Fruit fly (Drosophila melanogaster) whole organism, larva: Measurements from ENCODE around the gene Cpr65Az.
"Not testable (repeated sequence)": the region's sequence is repeated elsewhere in the genome, so short reads cannot be mapped to it uniquely, and the experiment has no call there.

Experiments used
- noc ChIP-seq: fragments of 200-800 bp; sonication (Bioruptor generic); optimal IDR thresholded peaks from 3 replicates; lab custom pipeline; 2019; ENCODE audit warnings: missing biosample characterization, mild to moderate bottlenecking, missing genetic modification characterization, moderate library complexity

Cpr65Az gene

DNA sequence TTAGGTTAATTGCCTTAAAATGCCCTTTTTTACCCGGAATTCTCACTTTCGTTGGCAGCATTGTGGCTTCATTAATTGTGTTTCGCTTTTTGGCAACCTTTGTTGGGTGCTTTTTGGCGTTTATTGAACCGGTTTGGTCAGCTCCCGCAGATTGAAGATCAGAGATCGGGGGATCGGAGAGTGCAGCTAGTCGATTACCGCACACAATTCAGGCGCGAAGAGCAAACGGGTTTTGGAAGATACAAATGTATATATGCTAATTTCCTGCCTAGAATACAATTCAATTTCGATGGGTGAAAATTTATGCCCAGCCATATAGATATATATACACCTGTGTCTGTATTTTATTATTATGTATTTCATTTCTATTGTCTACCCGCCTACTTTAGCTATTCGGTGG is 19.1 kb upstream of the Cpr65Az start:
- no peak for TF ChIP-seq noc

DNA sequence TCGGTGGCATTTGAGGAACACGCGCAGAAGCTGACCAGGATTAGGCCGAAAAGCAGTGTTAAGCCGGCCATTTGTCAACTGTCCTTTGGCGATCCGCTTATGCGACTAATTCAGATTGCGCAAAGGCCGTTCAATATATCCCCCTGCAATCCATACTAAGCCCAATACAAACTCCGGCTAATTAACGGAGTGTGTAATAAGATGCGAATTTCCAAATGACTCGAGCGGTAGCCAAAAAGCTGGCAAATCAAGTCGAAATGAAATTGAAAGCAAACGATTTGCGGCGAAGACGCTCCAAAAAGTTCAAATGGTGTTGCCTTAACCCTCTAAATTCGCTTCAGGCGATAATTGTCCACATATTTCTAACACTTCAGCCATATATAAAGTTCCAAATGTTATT is 18.3 kb upstream of the Cpr65Az start, which contains the start of gene Cpr65Aw:
Gene Cpr65Aw (minus strand): TSS at position 101 of the 400 bp plus-strand sequence.
- no peak for TF ChIP-seq noc

DNA sequence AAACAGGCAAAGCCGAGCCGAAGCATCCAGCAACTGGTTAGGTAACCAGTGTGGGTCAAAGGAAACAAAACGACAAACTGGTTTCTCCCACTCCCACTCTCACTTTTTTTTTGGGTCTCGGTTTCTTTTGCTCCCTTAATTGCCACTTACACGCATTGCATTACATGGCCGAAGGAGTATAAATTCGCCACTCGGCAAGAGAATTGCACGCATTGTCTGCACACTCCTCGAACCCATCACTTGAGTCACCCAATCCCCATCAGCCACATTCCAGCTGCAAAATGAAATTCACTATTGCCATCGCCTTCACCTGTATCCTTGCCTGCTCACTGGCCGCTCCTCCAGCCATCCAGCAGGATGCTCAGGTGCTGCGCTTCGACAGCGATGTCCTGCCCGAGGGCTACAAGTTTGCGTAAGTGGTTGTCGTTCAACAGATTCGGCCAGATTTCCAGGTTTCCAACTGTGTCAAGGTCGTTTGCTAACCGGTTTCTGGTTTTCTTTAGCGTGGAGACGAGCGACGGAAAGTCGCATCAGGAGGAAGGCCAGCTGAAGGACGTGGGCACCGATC is 17.3 kb upstream of the Cpr65Az start, which contains the start of gene Lcp65Ad:
Gene Lcp65Ad (plus strand): TSS at position 208 of the 568 bp plus-strand sequence.
- no peak for TF ChIP-seq noc

DNA sequence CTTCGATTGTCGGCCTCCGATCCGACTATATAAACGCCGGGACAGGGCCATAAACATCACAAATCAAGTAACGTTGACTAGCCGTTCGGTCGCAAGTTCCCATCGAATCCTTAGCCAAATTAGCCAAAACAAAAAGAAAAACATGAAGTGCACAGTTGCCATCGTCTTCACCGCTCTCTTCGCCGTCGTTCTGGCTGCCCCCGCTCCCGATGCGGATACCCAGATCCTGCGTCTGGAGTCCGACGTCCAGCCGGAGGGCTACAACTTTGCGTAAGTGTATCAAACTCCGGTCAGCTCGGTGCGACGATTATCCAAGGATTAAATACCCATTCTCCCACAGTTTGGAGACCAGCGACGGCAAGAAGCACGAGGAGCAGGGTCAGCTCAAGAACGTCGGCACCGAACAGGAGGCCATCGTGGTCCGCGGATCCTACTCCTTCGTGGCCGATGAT is 15.8 kb upstream of the Cpr65Az start, which contains the start of gene Lcp65Ac:
Gene Lcp65Ac (plus strand): TSS at position 51 of the 452 bp plus-strand sequence.
- TF ChIP-seq noc, result no peak

DNA sequence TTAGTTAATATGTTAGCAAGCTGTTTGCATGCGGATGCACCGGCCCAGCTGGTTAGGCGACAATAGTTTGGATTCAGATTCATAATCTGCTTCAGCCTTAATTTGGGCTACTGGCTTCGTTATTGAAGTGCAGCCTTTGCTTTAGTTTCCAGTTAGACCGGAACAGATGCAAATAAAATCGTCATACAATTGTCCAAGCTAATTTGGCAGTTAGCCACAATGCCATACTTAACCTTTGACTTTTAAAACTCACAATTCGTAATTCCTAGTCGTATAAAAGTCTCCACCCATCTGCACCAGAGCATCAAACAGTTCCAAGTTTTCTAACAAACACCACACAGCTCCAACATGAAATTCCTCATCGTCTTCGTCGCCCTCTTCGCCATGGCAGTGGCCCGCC is 14.2 kb upstream of the Cpr65Az start, which contains the start of gene Lcp65Ab2:
Gene Lcp65Ab2 (plus strand): TSS at position 301 of the 400 bp plus-strand sequence.
- TF ChIP-seq noc, result not testable (repeated sequence)

DNA sequence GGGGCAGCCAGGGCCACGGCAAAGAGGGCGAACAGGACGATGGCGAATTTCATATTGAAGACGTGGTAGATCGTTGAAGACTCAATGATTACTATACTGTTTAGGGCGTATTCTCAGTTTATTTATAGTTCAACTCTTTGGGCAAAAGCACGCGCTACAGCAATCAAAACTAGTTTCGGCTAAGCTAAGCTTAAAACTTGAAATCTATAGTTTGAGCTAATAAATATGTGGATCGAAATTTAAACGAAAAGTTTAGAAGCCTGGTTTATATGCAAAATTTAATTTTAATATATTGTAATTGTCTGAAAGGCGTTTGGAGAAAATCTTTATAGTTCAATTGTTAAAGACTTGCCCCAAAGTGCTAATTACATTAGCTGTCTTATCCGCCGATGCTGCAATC is 12.7 kb upstream of the Cpr65Az start, which contains the start of gene Cpr65Ax1:
Gene Cpr65Ax1 (minus strand): TSS at position 101 of the 400 bp plus-strand sequence.
- TF ChIP-seq noc, result not testable (repeated sequence)

DNA sequence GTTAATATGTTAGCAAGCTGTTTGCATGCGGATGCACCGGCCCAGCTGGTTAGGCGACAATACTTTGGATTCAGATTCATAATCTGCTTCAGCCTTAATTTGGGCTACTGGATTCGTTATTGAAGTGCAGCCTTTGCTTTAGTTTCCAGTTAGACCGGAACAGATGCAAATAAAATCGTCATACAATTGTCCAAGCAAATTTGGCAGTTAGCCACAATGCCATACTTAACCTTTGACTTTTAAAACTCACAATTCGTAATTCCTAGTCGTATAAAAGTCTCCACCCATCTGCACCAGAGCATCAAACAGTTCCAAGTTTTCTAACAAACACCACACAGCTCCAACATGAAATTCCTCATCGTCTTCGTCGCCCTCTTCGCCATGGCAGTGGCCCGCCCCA is 11.4 kb upstream of the Cpr65Az start, which contains the start of gene Lcp65Ab1:
Gene Lcp65Ab1 (plus strand): TSS at position 301 of the 400 bp plus-strand sequence.
- not testable (repeated sequence) for TF ChIP-seq noc

DNA sequence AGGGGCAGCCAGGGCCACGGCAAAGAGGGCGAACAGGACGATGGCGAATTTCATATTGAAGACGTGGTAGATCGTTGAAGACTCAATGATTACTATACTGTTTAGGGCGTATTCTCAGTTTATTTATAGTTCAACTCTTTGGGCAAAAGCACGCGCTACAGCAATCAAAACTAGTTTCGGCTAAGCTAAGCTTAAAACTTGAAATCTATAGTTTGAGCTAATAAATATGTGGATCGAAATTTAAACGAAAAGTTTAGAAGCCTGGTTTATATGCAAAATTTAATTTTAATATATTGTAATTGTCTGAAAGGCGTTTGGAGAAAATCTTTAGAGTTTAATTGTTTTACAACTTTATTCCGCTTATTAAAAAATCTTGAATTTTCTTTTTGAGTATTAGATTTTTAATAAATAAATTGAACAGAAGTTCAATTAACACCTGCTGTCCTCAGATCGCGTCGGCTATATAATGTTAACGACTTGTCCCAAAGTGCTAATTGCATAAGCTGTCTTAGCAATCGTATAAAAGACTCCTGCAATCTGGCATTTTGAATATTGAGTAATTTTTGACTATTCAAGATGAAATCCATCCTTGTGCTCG is 9.8 kb upstream of the Cpr65Az start, which contains the start of the genes Cpr65Ax2 and Lcp65Aa:
Gene Cpr65Ax2 (minus strand): TSS at position 101 of the 598 bp plus-strand sequence.
Gene Lcp65Aa (plus strand): TSS at position 548 of the 598 bp plus-strand sequence.
- not testable (repeated sequence) for TF ChIP-seq noc

DNA sequence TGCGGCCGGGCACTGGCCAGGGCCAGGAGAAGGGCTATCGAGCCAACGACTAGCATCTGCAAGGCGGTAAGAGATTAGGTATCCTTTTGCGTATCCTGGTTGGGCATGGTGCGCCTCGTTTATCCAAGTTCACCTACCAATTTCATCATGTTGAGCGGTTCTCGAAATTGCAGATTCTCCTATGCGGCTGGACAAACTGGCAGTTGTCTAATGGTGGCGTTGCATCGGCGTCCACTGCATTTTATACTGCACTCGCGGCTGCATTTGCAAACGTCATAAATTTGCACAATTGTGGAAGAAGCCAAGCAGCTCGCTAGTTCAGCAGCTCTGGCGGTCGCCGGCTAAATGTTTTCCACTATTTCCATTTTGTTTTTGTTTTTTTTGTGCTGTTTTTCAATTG is 8.1 kb upstream of the Cpr65Az start, which contains the start of gene Acp65Aa:
Gene Acp65Aa (minus strand): TSS at position 215 of the 400 bp plus-strand sequence.
- no peak for TF ChIP-seq noc

DNA sequence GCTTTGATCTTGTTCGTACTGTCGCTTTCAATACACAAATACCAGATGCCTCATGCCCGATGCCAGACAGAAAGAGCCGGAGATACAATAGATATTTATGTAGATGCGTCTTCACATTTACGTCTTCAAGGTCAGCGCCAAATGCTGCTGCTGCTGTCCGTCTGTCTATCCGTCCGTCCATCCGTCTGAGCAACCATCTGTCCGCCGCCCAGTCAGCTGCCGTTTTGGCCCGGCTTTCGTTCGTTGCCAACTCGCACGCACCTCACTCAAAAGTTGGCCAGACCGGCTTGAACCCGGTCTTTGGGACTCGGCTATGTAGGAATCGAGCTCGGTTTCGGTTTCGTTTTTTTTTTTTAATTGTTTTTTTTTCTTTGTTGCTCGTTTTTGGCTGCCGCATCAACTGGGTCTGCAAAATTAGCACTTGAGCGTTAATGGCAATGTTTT is 5.6 kb upstream of the Cpr65Az start:
- no peak for TF ChIP-seq noc

DNA sequence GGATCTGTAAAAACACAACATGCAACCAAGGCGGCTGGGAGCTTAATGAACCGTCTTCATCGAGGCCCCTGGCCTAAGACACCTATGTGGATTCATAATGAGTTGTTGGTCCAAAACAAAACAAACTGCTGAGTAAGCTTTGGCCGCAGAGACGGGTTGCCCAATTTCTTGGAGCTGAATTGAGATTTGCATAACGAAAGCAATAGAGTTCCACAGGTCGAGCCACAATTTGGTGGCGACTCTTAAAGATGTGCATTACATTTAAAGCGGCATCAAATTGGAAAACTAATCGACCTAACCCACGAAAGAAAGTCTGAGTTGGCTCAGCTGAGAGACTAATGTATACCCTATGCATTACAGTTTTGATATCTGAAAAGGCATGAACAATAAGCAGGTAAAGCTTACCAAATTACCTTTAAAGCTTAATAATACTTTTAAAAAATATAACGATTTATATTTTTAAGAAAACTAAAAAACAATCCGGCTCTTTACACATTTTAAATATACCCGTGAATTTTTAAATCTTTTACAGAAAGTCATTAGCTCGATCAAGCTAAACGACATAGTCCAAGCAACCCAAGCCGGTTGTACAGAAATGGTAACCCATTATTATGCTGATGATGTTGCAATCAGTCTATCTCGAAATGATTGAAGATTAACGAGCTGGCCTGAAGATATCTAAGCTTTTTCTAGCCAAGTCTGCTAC is 3.1 kb upstream of the Cpr65Az start, which contains the start of gene CG13297:
Gene CG13297 (minus strand): TSS at position 51 of the 706 bp plus-strand sequence.
- TF ChIP-seq noc, result peak; percentile 15

DNA sequence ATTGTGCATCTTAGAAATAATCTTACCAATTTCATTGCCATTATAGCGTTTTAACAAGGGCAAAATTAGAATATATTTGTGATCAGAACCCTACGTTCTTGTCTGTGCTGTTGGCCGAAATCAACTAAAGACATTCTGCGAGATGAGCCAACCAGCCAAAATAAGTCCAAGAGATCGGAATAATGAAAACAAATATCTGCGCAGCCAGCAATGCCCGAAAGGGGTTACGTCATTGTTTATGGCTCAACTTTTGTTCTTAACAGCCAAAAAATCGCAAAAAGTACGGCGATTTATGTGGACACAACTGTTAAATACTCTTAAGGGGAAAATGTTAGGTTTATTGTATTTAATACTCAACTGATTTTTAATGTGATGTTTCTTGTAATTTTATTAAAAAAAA is 2.1 kb upstream of the Cpr65Az start, which contains the start of gene Cpr65Ay:
Gene Cpr65Ay (minus strand): TSS at position 101 of the 400 bp plus-strand sequence.
- TF ChIP-seq noc, result no peak

DNA sequence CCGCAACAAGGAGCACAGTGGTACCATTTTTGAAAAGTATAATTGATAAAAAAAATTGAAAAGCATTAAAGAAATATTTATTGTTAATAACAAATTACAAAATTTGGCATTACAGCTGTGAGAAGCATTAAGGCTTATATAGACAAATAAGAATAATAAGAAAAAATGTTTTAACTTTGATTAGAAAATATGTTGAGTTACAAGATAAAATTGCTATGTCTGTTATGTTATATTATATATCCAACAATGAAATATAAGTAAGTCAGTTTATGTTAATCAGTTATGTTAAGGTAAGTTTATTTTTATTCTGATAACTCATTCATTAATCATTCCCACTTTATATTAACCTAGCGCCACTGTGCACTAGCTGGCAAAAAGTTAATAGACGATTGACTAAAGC is 751 bp upstream of the Cpr65Az start:
- TF ChIP-seq noc, result no peak

DNA sequence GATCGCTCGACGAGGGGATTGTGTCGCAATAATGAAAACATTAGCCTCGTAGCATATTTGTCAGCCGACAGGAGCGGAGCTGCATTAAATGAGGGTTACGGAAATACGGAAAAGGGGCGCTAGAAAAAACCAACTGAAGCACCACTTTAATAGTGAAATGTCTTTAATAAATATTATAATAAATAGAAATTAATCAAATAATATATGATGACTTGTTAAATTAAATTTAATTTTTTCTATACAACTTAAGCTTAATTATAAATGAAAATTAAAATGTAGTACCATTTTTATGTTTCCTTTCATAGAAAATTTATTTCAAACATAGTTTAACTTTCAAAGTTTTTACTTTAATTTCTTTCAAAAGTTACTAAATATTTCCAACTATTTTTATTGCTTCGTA is 1.4 kb downstream of the Cpr65Az start:
- no peak for TF ChIP-seq noc

DNA sequence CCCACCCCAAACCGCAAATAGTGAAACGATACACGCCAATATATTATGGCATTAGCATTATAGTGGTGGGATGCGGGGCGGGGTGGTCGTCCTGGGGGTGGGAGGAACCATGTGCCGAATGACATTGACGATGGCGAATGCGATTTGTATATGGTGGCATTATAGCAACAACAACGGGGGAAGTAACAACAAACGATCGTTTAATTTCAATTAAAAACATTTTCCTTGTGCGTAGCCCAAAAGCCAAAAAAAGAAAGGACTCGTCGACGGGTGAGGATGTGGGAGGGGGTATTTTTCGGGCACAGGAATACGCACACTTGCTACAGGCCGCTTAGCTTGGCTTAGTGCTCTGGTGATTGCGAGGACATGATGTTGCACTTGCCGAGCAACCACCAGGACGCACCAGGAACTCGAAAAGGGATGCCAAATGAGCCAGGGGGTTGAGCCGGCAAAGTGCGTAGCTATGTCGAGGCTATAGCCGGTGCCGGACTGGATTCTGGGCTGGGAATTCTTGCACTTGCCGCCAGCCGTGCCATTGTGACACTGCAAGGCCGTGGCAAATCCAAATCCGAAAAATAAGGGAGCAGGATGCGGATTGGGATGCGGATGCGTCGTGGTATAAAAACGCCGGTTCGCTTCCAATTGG is 2.0 kb downstream of the Cpr65Az start, which contains the start of gene Prdm13:
Gene Prdm13 (plus strand): TSS at position 645 of the 646 bp plus-strand sequence.
- no peak for TF ChIP-seq noc

DNA sequence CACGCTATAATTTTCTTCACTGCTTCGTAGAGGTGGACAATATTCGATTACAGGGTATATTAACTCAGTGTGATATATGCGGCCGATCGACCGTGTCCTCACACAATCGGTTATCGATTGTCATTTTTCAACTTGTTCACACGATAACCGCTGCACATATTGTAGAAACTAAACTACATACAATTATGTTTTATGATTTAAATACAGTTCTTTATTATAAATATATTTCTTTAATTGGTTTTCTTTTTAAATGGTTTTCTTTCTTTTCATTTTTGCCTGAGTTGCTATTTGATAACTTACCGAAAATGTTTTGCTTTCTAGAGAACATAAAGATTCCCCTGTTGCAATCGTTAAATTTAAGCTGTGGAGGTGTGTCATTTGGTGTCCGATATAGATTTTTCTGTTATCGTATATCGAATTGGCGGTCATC is 13.2 kb downstream of the Cpr65Az start, which contains the start of the genes fmt and CG7376:
Gene fmt (minus strand): TSS at position 55 of the 430 bp plus-strand sequence.
Gene CG7376 (plus strand): TSS at position 423 of the 430 bp plus-strand sequence.
- TF ChIP-seq noc, result no peak
